Fruit fly (Drosophila melanogaster): ENCODE measurements around the gene Hsp60D.

Hsp60D gene

DNA sequence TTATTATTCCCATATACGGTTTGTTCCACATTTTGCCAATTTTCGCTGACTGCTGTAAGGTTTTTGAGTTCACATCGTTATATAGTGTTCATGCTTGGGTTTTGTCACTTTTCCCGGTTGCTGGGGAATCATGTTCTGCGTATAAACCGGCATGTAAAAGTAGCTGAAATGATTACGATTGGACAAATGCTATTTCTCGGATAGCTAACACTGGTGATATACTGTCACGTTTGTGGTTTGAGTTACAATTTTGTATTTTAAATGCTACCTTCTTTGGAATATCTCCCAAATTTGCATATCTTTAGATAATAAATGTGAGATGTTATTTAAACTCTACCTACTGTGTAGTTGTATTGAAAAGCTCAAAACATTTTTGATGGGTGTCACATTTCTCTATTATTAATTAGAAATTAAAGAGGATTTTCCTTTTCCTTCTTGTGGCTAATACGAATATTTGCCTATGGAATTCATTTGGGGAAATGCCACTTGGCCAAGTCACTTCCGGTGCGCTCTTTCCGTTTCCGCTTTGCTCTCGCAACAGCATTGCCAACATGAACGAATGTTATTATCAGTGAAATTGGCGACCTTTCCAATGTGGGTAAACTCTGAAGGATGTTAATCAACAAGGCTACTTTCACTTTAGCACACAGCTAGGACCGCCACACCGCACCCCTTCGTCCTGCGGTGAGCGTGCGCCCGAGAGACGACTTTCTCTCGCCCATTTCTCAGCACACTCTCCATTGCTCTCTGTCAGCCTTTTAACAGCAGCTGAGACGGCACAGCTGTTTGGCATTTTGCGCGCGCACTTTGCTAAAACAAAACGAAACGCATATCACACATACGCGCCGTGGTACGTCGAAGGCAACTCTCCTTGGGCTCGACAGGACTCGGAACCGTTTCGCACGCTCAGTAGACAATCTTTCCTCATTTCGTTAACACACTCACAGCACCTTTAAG is 34.5 kb downstream of the Hsp60D start, which contains the start of the genes CG16956, CG42784 and CG43850 (continued):
- peak in 1 of 2 experiments; percentile 69 for TF ChIP-seq Hr51 (GFP tag; optimal IDR thresholded peaks at IDR 0.05)
- peak; percentile 5 for TF ChIP-seq disco-r (GFP tag; optimal IDR thresholded peaks at IDR 0.05)
- TF ChIP-seq CG42726 (GFP tag; IDR thresholded peaks at IDR 0.05; ENCODE audit: partially characterized antibody): no peak
- TF ChIP-seq CG8924 (tag; optimal IDR thresholded peaks at IDR 0.05): no peak
- TF ChIP-seq CG1602 (GFP tag; optimal IDR thresholded peaks at IDR 0.05): no peak
- peak; percentile 96 for TF ChIP-seq CG34376 (GFP tag; optimal IDR thresholded peaks at IDR 0.05)
- TF ChIP-seq ind (GFP tag; optimal IDR thresholded peaks at IDR 0.05): no peak
- TF ChIP-seq Dref (GFP tag; IDR thresholded peaks at IDR 0.05): no peak
- TF ChIP-seq CG17359 (tag; optimal IDR thresholded peaks at IDR 0.05): no peak
- no peak for TF ChIP-seq Abd-B (GFP tag; optimal IDR thresholded peaks at IDR 0.05)
- TF ChIP-seq ac (GFP tag; optimal IDR thresholded peaks at IDR 0.05): no peak
- TF ChIP-seq CG15601 (tag; optimal IDR thresholded peaks at IDR 0.05): no peak
- TF ChIP-seq CG1603 (tag; optimal IDR thresholded peaks at IDR 0.05): peak; percentile 50
- peak; percentile 42 for TF ChIP-seq her (GFP tag; optimal IDR thresholded peaks at IDR 0.05)
- TF ChIP-seq CG10979 (tag; optimal IDR thresholded peaks at IDR 0.05): no peak
- TF ChIP-seq Rfx (GFP tag; IDR thresholded peaks at IDR 0.05): peak; percentile 69
- no peak for TF ChIP-seq Xbp1 (GFP tag; optimal IDR thresholded peaks at IDR 0.05)
- no peak for TF ChIP-seq Ptx1 (GFP tag; IDR thresholded peaks at IDR 0.05)
- TF ChIP-seq CG6175 (GFP tag; IDR thresholded peaks at IDR 0.05): no peak
- no peak for TF ChIP-seq CG11456 (GFP tag; IDR thresholded peaks at IDR 0.05)
- no peak for TF ChIP-seq ssp (GFP tag; IDR thresholded peaks at IDR 0.05)
- no peak for TF ChIP-seq NC2α (GFP tag; optimal IDR thresholded peaks at IDR 0.05)
- 0 out of 3 replicates have a peak, but pooled peaks have one; percentile 7 for TF ChIP-seq ase (GFP tag; IDR thresholded peaks at IDR 0.05)
- no peak for TF ChIP-seq zf30C (GFP tag; optimal IDR thresholded peaks at IDR 0.05)
- peak; percentile 20; the same call in 1 of the 3 replicates for TF ChIP-seq CG11695 (GFP tag; IDR thresholded peaks at IDR 0.05)
- no peak for TF ChIP-seq fu2 (GFP tag; optimal IDR thresholded peaks at IDR 0.05)
- TF ChIP-seq sim (GFP tag; IDR thresholded peaks at IDR 0.05): 0 out of 2 replicates have a peak, but pooled peaks have one; percentile 25
- peak; percentile 35 for TF ChIP-seq Mad (GFP tag; optimal IDR thresholded peaks at IDR 0.05)
- no peak for TF ChIP-seq repo (GFP tag; optimal IDR thresholded peaks at IDR 0.05)
- TF ChIP-seq CG14667 (GFP tag; IDR thresholded peaks at IDR 0.05): no peak
- TF ChIP-seq twi (tag; optimal IDR thresholded peaks at IDR 0.05): no peak
- TF ChIP-seq dpn (GFP tag; optimal IDR thresholded peaks at IDR 0.05): peak in 1 of 2 experiments; percentile 1
- TF ChIP-seq CG9817 (tag; optimal IDR thresholded peaks at IDR 0.05): peak; percentile 44
- peak; percentile 30 for TF ChIP-seq CG9437 (GFP tag; optimal IDR thresholded peaks at IDR 0.05)
- TF ChIP-seq shn (GFP tag; optimal IDR thresholded peaks at IDR 0.05): no peak
- TF ChIP-seq otp (GFP tag; IDR thresholded peaks at IDR 0.05): no peak
- TF ChIP-seq pb (GFP tag; optimal IDR thresholded peaks at IDR 0.05): no peak
- TF ChIP-seq usp (GFP tag; optimal IDR thresholded peaks at IDR 0.05): no peak
- 0 out of 2 replicates have a peak, but pooled peaks have one; percentile 60 for TF ChIP-seq vvl (GFP tag; IDR thresholded peaks at IDR 0.05)
- TF ChIP-seq CG9797 (GFP tag; optimal IDR thresholded peaks at IDR 0.05): no peak
- no peak for TF ChIP-seq CG17802 (tag; optimal IDR thresholded peaks at IDR 0.05)
- peak; percentile 68 for TF ChIP-seq Asciz (GFP tag; optimal IDR thresholded peaks at IDR 0.05)
- no peak for TF ChIP-seq Ada2b (GFP tag; IDR thresholded peaks at IDR 0.05)
- no peak for TF ChIP-seq CG9609 (GFP tag; optimal IDR thresholded peaks at IDR 0.05)
- TF ChIP-seq E2f1 (GFP tag; IDR thresholded peaks at IDR 0.05): no peak
- no peak for TF ChIP-seq chif (GFP tag; optimal IDR thresholded peaks at IDR 0.05)
- no peak for TF ChIP-seq CG8944 (GFP tag; optimal IDR thresholded peaks at IDR 0.05)
- TF ChIP-seq CG2889 (GFP tag; IDR thresholded peaks at IDR 0.05): no peak
- no peak for TF ChIP-seq Xrp1 (GFP tag; IDR thresholded peaks at IDR 0.05)
- TF ChIP-seq Optix (GFP tag; IDR thresholded peaks at IDR 0.05): no peak
